Worm (Caenorhabditis elegans): ENCODE data around the gene srt-40.

Gene srt-40

ce11 chrV:2185486-2185885, 20.6 kb downstream of the srt-40 start:
- TF ChIP-seq unc-39 (tag; optimal IDR thresholded peaks at IDR 0.05) (no peak), lin-39 (tag; optimal IDR thresholded peaks at IDR 0.05) (no peak), mdl-1 (tag; optimal IDR thresholded peaks at IDR 0.05) (no peak), sma-3 (GFP tag; optimal IDR thresholded peaks at IDR 0.05) (no peak), blmp-1 (tag; optimal IDR thresholded peaks at IDR 0.05; ENCODE audit: insufficient read depth) (no peak), lin-13 (GFP tag; optimal IDR thresholded peaks at IDR 0.05) (no peak), crh-2 (tag; optimal IDR thresholded peaks at IDR 0.05) (no peak), elt-3 (tag; optimal IDR thresholded peaks at IDR 0.05) (no peak), egl-27 (tag; optimal IDR thresholded peaks at IDR 0.05) (no peak), unc-62 (GFP tag; optimal IDR thresholded peaks at IDR 0.05) (no peak), peb-1 (tag; optimal IDR thresholded peaks at IDR 0.05) (no peak), skn-1 (tag; optimal IDR thresholded peaks at IDR 0.05) (no peak), lsy-2 (tag; optimal IDR thresholded peaks at IDR 0.05) (no peak)

DNA sequence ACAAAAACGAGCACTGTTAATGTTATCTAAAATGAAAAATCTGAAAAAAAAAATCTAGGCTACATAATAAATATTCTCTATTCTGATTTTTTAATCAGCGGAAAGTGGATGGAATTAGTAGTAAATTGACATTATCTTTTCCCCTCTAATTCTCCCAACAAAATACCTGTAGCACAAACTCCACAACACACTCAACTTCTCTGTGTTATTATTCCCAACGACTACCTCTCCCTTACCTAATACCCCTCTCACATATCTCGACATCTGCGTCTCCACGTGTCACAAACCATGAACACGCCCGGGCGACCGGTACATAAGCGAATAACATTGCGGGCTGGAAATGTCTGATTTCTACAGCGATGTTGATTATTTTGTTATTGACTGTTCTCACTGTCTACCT, 22.9 kb downstream of the srt-40 start, which contains the start of gene cyp-33C2:
cyp-33C2 (plus strand) TSS at position 327 of the 400 bp plus-strand sequence.
- TF ChIP-seq elt-1 (tag; optimal IDR thresholded peaks at IDR 0.05) (no peak), blmp-1 (tag; optimal IDR thresholded peaks at IDR 0.05; ENCODE audit: insufficient read depth) (no peak), ceh-16 (tag; optimal IDR thresholded peaks at IDR 0.05) (no peak), unc-55 (GFP tag; optimal IDR thresholded peaks at IDR 0.05) (no peak), sma-9 (GFP tag; optimal IDR thresholded peaks at IDR 0.05) (no peak), sma-9 (tag; optimal IDR thresholded peaks at IDR 0.05) (no peak), sma-3 (GFP tag; optimal IDR thresholded peaks at IDR 0.05) (no peak), lin-13 (GFP tag; optimal IDR thresholded peaks at IDR 0.05) (no peak), nhr-129 (tag; optimal IDR thresholded peaks at IDR 0.05) (no peak), sem-4 (tag; optimal IDR thresholded peaks at IDR 0.05) (no peak), ztf-1 (GFP tag; conservative IDR thresholded peaks at IDR 0.05) (no peak), nhr-21 (tag; optimal IDR thresholded peaks at IDR 0.05) (no peak), lin-39 (tag; optimal IDR thresholded peaks at IDR 0.05) (no peak), nhr-237 (tag; optimal IDR thresholded peaks at IDR 0.05) (no peak)

ce11 chrV:2181738-2182137, 24.3 kb downstream of the srt-40 start, which contains the start of gene srbc-16:
srbc-16 (plus strand) TSS chrV:2182038.
- TF ChIP-seq mbf-1 (tag; optimal IDR thresholded peaks at IDR 0.05) (no peak), nhr-237 (tag; optimal IDR thresholded peaks at IDR 0.05) (no peak), mab-5 (tag; optimal IDR thresholded peaks at IDR 0.05) (no peak), zag-1 (tag; optimal IDR thresholded peaks at IDR 0.05) (no peak), fos-1 (tag; optimal IDR thresholded peaks at IDR 0.05) (no peak), ama-1 (optimal IDR thresholded peaks at IDR 0.05) (no peak), nhr-23 (tag; optimal IDR thresholded peaks at IDR 0.05) (no peak), sem-4 (tag; optimal IDR thresholded peaks at IDR 0.05) (no peak), nhr-6 (tag; optimal IDR thresholded peaks at IDR 0.05) (no peak), ceh-82 (tag; optimal IDR thresholded peaks at IDR 0.05) (no peak), snpc-4 (tag; optimal IDR thresholded peaks at IDR 0.05) (no peak)

DNA sequence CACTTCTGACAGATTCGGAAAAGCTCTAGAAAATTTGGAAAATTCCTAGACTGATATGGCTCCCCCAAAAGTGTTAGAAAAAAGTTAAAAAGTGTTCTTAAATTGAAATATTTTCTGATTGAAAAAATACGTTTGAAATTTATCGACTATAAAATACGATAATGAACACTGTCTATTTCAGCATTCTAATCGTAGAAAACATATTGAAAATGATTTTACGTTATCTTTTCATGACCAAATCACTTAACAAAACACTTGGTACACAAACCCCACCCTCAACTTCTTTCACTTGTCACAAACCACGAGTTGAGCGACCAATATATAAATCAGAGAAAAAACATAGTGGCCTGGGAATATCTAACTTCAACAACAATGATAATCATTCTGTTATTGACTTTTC, 26.9 kb downstream of the srt-40 start, which contains the start of gene cyp-33C1:
cyp-33C1 (plus strand) TSS at position 301 of the 400 bp plus-strand sequence.
- TF ChIP-seq snpc-4 (tag; optimal IDR thresholded peaks at IDR 0.05) (no peak), ceh-16 (tag; optimal IDR thresholded peaks at IDR 0.05) (no peak)

- no peak for TF ChIP-seq egl-27 (tag; optimal IDR thresholded peaks at IDR 0.05)
- no peak for TF ChIP-seq aly-2 (tag; optimal IDR thresholded peaks at IDR 0.05)
- no peak for TF ChIP-seq mdl-1 (tag; optimal IDR thresholded peaks at IDR 0.05)
- TF ChIP-seq nhr-129 (tag; optimal IDR thresholded peaks at IDR 0.05), result no peak
- no peak for TF ChIP-seq nhr-23 (tag; optimal IDR thresholded peaks at IDR 0.05)
- TF ChIP-seq lsy-2 (tag; optimal IDR thresholded peaks at IDR 0.05), result no peak
- no peak for TF ChIP-seq gmeb-1 (tag; optimal IDR thresholded peaks at IDR 0.05)
- no peak for TF ChIP-seq unc-39 (tag; optimal IDR thresholded peaks at IDR 0.05)
- TF ChIP-seq ztf-4 (tag; optimal IDR thresholded peaks at IDR 0.05), result no peak
- TF ChIP-seq zag-1 (tag; optimal IDR thresholded peaks at IDR 0.05), result no peak
- TF ChIP-seq nhr-10 (tag; optimal IDR thresholded peaks at IDR 0.05), result no peak
- TF ChIP-seq snpc-4 (tag; optimal IDR thresholded peaks at IDR 0.05), result no peak
- TF ChIP-seq unc-55 (GFP tag; optimal IDR thresholded peaks at IDR 0.05), result no peak
- no peak for TF ChIP-seq ztf-1 (GFP tag; conservative IDR thresholded peaks at IDR 0.05)
- TF ChIP-seq nhr-25 (tag; optimal IDR thresholded peaks at IDR 0.05), result no peak
- no peak for TF ChIP-seq C34F6.9 (tag; optimal IDR thresholded peaks at IDR 0.05)
- no peak for TF ChIP-seq alr-1 (tag; optimal IDR thresholded peaks at IDR 0.05)
- no peak for TF ChIP-seq sma-9 (GFP tag; optimal IDR thresholded peaks at IDR 0.05)
- TF ChIP-seq sma-9 (tag; optimal IDR thresholded peaks at IDR 0.05), result no peak
These were observed 28.7 kb downstream of the srt-40 start, which contains the start of gene srbc-17 for ce11 chrV:2177307-2177764. srbc-17 (plus strand) TSS chrV:2177714.
